Worm (Caenorhabditis elegans) whole organism, L2 larva: ENCODE data around the gene cut-3.

Experiments used
- C34F6.9 ChIP-seq: fragments of 150-350 bp; optimal IDR thresholded peaks from 2 replicates; lab custom pipeline; 2014; ENCODE audit warnings: missing biosample characterization, missing genetic modification characterization
- F13H6.1 ChIP-seq: sonication (generic microtip); optimal IDR thresholded peaks from 2 replicates; lab custom pipeline; 2016; ENCODE audit warnings: missing genetic modification characterization, missing compliant biosample characterization
- R02D3.7 ChIP-seq: fragments of 150-350 bp; optimal IDR thresholded peaks from 2 replicates; lab custom pipeline; 2014; ENCODE audit warnings: missing biosample characterization, missing genetic modification characterization
- Y55F3AM.14 ChIP-seq: fragments of 200-800 bp; sonication (Bioruptor generic); optimal IDR thresholded peaks from 2 replicates; lab custom pipeline; 2018; ENCODE audit warnings: mild to moderate bottlenecking, missing genetic modification characterization, missing compliant biosample characterization
- ZK546.5 ChIP-seq: sonication (generic microtip); optimal IDR thresholded peaks from 2 replicates; lab custom pipeline; 2017; ENCODE audit warnings: missing biosample characterization, missing genetic modification characterization
- aly-2 ChIP-seq: fragments of 150-350 bp; optimal IDR thresholded peaks from 2 replicates; lab custom pipeline; 2014; ENCODE audit warnings: missing biosample characterization, missing genetic modification characterization
- ama-1 ChIP-seq: fragments of 150-350 bp; optimal IDR thresholded peaks from 2 replicates; lab custom pipeline; 2018; ENCODE audit warnings: inconsistent platforms
- blmp-1 ChIP-seq: sonication (generic microtip); optimal IDR thresholded peaks from 2 replicates; lab custom pipeline; 2017; ENCODE audit warnings: missing genetic modification characterization, mild to moderate bottlenecking, missing compliant biosample characterization, antibody characterized with exemption, moderate library complexity; ENCODE audit not compliant: insufficient read depth
- ceh-16 ChIP-seq: fragments of 150-350 bp; optimal IDR thresholded peaks from 2 replicates; lab custom pipeline; 2014; ENCODE audit warnings: missing biosample characterization, missing genetic modification characterization
- ceh-82 ChIP-seq: fragments of 150-350 bp; optimal IDR thresholded peaks from 2 replicates; lab custom pipeline; 2014; ENCODE audit warnings: missing biosample characterization, missing genetic modification characterization
- dmd-4 ChIP-seq: sonication (generic microtip); optimal IDR thresholded peaks from 2 replicates; lab custom pipeline; 2017; ENCODE audit warnings: missing biosample characterization, missing genetic modification characterization
- egl-27 ChIP-seq: sonication (generic microtip); optimal IDR thresholded peaks from 3 replicates; lab custom pipeline; 2017; ENCODE audit warnings: missing biosample characterization, missing genetic modification reagents, missing genetic modification characterization
- elt-1 ChIP-seq: fragments of 150-350 bp; optimal IDR thresholded peaks from 2 replicates; lab custom pipeline; 2014; ENCODE audit warnings: missing biosample characterization, missing genetic modification characterization
- elt-3 ChIP-seq: sonication (generic microtip); optimal IDR thresholded peaks from 2 replicates; lab custom pipeline; 2017; ENCODE audit warnings: missing biosample characterization, missing genetic modification characterization
- fos-1 ChIP-seq: fragments of 150-350 bp; optimal IDR thresholded peaks from 2 replicates; lab custom pipeline; 2014; ENCODE audit warnings: missing biosample characterization, missing genetic modification characterization
- gmeb-1 ChIP-seq: fragments of 150-350 bp; optimal IDR thresholded peaks from 2 replicates; lab custom pipeline; 2014; ENCODE audit warnings: missing biosample characterization, missing genetic modification characterization
- lin-13 ChIP-seq: fragments of 150-350 bp; optimal IDR thresholded peaks from 2 replicates; lab custom pipeline; 2014; ENCODE audit warnings: missing biosample characterization, missing genetic modification reagents, missing genetic modification characterization
- lin-39 ChIP-seq: fragments of 150-350 bp; optimal IDR thresholded peaks from 2 replicates; lab custom pipeline; 2014; ENCODE audit warnings: missing biosample characterization, missing genetic modification reagents, missing genetic modification characterization
- lsy-2 ChIP-seq, 2 experiments: fragments of 150-350 bp in 1 of 2; sonication (generic microtip) in 1 of 2; optimal IDR thresholded peaks; 2 replicates each; lab custom pipeline; 2014 to 2017; ENCODE audit warnings: missing biosample characterization in 2 of 2, missing genetic modification characterization in 2 of 2
- mab-5 ChIP-seq: fragments of 150-350 bp; optimal IDR thresholded peaks from 2 replicates; lab custom pipeline; 2014; ENCODE audit warnings: missing biosample characterization, missing genetic modification characterization
- mbf-1 ChIP-seq: sonication (generic microtip); optimal IDR thresholded peaks from 2 replicates; lab custom pipeline; 2017; ENCODE audit warnings: missing biosample characterization, missing genetic modification characterization
- mdl-1 ChIP-seq, 2 experiments: fragments of 150-350 bp in 1 of 2; sonication (generic microtip) in 1 of 2; optimal IDR thresholded peaks; 2 replicates each; lab custom pipeline; 2017; ENCODE audit warnings: missing biosample characterization in 2 of 2, missing genetic modification characterization in 2 of 2
- nhr-10 ChIP-seq: sonication (generic microtip); optimal IDR thresholded peaks from 2 replicates; lab custom pipeline; 2017; ENCODE audit warnings: missing biosample characterization, missing genetic modification characterization
- nhr-11 ChIP-seq: fragments of 150-350 bp; optimal IDR thresholded peaks from 2 replicates; lab custom pipeline; 2014; ENCODE audit warnings: missing biosample characterization, missing genetic modification characterization
- nhr-12 ChIP-seq: fragments of 150-350 bp; optimal IDR thresholded peaks from 2 replicates; lab custom pipeline; 2014; ENCODE audit warnings: missing biosample characterization, missing genetic modification characterization
- nhr-129 ChIP-seq: fragments of 150-350 bp; optimal IDR thresholded peaks from 2 replicates; lab custom pipeline; 2014; ENCODE audit warnings: missing biosample characterization, missing genetic modification characterization
- nhr-21 ChIP-seq: fragments of 150-350 bp; optimal IDR thresholded peaks from 2 replicates; lab custom pipeline; 2014; ENCODE audit warnings: missing biosample characterization, missing genetic modification characterization
- nhr-23 ChIP-seq: fragments of 150-350 bp; optimal IDR thresholded peaks from 2 replicates; lab custom pipeline; 2014; ENCODE audit warnings: missing biosample characterization, missing genetic modification reagents, missing genetic modification characterization
- nhr-237 ChIP-seq: fragments of 150-350 bp; optimal IDR thresholded peaks from 2 replicates; lab custom pipeline; 2014; ENCODE audit warnings: missing biosample characterization, missing genetic modification characterization
- nhr-25 ChIP-seq: fragments of 150-350 bp; sonication (generic microtip); optimal IDR thresholded peaks from 3 replicates; lab custom pipeline; 2014; ENCODE audit warnings: missing biosample characterization, missing genetic modification characterization
- nhr-6 ChIP-seq: fragments of 150-350 bp; optimal IDR thresholded peaks from 2 replicates; lab custom pipeline; 2014; ENCODE audit warnings: missing biosample characterization, missing genetic modification characterization
- nhr-77 ChIP-seq: fragments of 150-350 bp; optimal IDR thresholded peaks from 2 replicates; lab custom pipeline; 2014; ENCODE audit warnings: missing biosample characterization, missing genetic modification characterization
- peb-1 ChIP-seq: fragments of 150-350 bp; optimal IDR thresholded peaks from 2 replicates; lab custom pipeline; 2014; ENCODE audit warnings: missing biosample characterization, missing genetic modification characterization
- sem-4 ChIP-seq: fragments of 150-350 bp; optimal IDR thresholded peaks from 2 replicates; lab custom pipeline; 2014; ENCODE audit warnings: missing biosample characterization, missing genetic modification reagents, missing genetic modification characterization
- sma-3 ChIP-seq: sonication (generic microtip); optimal IDR thresholded peaks from 2 replicates; lab custom pipeline; 2016; ENCODE audit warnings: missing genetic modification reagents, missing genetic modification characterization, missing compliant biosample characterization
- sma-9 ChIP-seq, 2 experiments: fragments of 150-350 bp in 1 of 2; sonication (generic microtip) in 1 of 2; optimal IDR thresholded peaks; 2 replicates each; lab custom pipeline; 2014 to 2016; ENCODE audit warnings: missing genetic modification characterization in 2 of 2, mild to moderate bottlenecking in 1 of 2, missing biosample characterization in 1 of 2, missing compliant biosample characterization in 1 of 2, missing genetic modification reagents in 1 of 2, moderate library complexity in 1 of 2
- snpc-4 ChIP-seq: fragments of 150-350 bp; optimal IDR thresholded peaks from 2 replicates; lab custom pipeline; 2014; ENCODE audit warnings: missing biosample characterization, missing genetic modification characterization
- unc-39 ChIP-seq: fragments of 150-350 bp; optimal IDR thresholded peaks from 2 replicates; lab custom pipeline; 2014; ENCODE audit warnings: missing biosample characterization, missing genetic modification characterization
- unc-55 ChIP-seq: fragments of 150-350 bp; sonication (generic microtip); optimal IDR thresholded peaks from 3 replicates; lab custom pipeline; 2014; ENCODE audit warnings: missing biosample characterization, missing genetic modification reagents, missing genetic modification characterization
- unc-62 ChIP-seq: fragments of 150-350 bp; optimal IDR thresholded peaks from 2 replicates; lab custom pipeline; 2014; ENCODE audit warnings: missing biosample characterization, missing genetic modification reagents, missing genetic modification characterization
- ztf-1 ChIP-seq: fragments of 200-800 bp; sonication (Bioruptor generic); conservative IDR thresholded peaks from 2 replicates; pipeline ENCODE4 v1.3.6; 2022; ENCODE audit warnings: missing genetic modification characterization, missing compliant biosample characterization
- ztf-11 ChIP-seq: sonication (generic microtip); optimal IDR thresholded peaks from 2 replicates; lab custom pipeline; 2017; ENCODE audit warnings: missing biosample characterization, missing genetic modification characterization
- ztf-4 ChIP-seq: fragments of 150-350 bp; optimal IDR thresholded peaks from 2 replicates; lab custom pipeline; 2014; ENCODE audit warnings: missing biosample characterization, missing genetic modification characterization

cut-3 gene

DNA sequence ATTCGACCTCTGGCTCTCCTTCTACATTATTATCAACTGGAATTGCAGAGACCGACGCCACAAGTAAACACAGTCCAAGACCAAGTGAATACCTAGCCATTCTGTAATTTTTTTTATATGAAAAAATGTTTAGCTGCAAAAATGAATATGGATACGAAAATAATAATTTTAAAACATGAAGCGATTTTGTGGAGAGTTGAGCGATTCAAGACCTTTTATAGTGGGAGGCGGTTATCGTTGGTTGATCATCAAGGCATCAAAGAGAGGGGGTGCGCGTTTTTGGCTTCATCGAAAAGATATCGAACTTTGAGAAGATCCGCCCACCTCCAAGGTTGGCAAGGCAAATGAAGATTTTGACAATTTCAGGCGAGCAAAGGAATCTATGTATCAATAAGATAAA, at the start of gene cut-3:
TSS of gene cut-3 (minus strand) at position 101 of the 400 bp plus-strand sequence.
- TF ChIP-seq egl-27 (no peak), sem-4 (no peak), lin-39 (tag; lab: Kevin White, UChicago) (no peak), ztf-11 (tag; lab: Kevin White, UChicago) (no peak)

DNA sequence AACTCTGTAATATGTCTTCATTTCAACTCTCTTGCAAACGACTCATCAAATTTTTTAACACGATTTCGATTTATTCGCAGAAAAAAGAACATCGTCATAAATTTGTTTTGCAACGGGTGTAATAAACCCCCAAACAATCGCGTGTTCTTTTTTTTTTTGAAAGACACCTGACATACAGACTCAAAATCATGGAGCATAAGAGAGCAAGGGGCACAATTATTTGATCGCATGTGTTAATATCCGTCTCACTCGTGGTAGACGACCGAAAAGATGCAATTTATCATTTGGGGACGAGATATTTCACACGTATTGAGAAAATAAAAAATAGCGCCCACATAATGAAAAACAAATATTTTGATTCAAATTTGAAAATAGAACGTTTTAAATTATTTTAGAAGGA, 49.6 kb upstream of the cut-3 start:
- TF ChIP-seq nhr-25 (tag; lab: Kevin White, UChicago) (no peak), fos-1 (tag; lab: Kevin White, UChicago) (no peak), elt-3 (no peak), sma-3 (no peak), nhr-129 (tag; lab: Kevin White, UChicago) (peak; percentile 20), ztf-1 (GFP tag; lab: Robert Waterston, UW) (no peak), F13H6.1 (tag; lab: Kevin White, UChicago) (no peak), unc-55 (GFP tag; lab: Kevin White, UChicago) (no peak), peb-1 (tag; lab: Kevin White, UChicago) (no peak), nhr-237 (no peak), lsy-2 (tag; optimal IDR thresholded peaks at IDR 0.05; lab: Kevin White, UChicago) (peak in 1 of 2 experiments; percentile 0), nhr-6 (tag; lab: Kevin White, UChicago) (no peak), dmd-4 (tag; lab: Kevin White, UChicago) (no peak), mab-5 (tag; lab: Kevin White, UChicago) (no peak), unc-39 (tag; lab: Kevin White, UChicago) (no peak), gmeb-1 (tag; lab: Kevin White, UChicago) (no peak), sma-9 (GFP tag; optimal IDR thresholded peaks at IDR 0.05; lab: Kevin White, UChicago) (peak; percentile 17), sma-9 (tag; optimal IDR thresholded peaks at IDR 0.05; lab: Kevin White, UChicago) (no peak)

DNA sequence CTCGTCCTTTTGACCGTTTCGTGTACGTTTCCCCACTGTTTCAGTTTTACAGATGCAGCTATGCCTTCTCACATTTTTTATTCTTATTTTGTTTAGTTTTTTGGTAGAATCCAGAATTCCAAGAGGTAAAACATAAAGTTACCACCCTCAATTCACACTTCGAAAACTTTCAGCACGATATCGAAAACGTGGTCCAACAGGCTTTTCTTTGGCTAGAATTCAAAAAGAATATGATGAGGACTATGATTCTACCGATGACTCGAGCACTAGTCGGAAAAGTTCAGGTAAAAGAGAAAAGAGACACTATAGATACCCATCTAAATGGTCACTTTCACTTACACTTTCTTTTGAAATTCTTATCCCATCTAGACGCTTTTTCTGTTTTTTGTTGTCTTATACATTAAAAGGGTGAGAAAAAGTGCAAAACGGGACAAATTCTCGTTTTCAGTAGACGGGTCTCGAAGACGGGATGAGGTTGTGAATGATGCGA, 47.6 kb upstream of the cut-3 start, which contains the start of gene M05D6.9:
TSS of gene M05D6.9 (plus strand) at position 51 of the 490 bp plus-strand sequence.
- no peak for TF ChIP-seq ceh-82 (tag; lab: Kevin White, UChicago)
- TF ChIP-seq blmp-1 (tag; lab: Kevin White, UChicago): peak; percentile 75

DNA sequence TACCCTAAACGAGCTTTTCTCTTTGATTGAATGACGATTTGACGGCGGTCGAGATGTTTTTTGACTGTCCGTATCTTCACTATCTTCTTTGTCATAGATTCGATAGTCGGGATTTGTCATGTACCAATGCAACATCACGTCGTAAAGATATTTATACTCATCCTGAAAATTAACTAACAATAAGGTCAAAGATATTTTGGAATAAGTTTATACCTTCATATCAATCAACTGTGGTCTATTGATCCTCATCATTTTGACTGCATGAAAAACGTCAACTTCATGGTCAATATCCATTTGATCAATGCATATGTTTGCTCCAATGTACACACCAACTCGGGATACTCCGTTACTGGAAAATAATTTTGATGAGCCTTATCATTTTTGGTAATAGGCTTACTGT, 41.5 kb upstream of the cut-3 start:
- TF ChIP-seq mbf-1 (tag; lab: Kevin White, UChicago) (no peak), sma-3 (no peak), ztf-1 (GFP tag; lab: Robert Waterston, UW) (no peak), nhr-129 (tag; lab: Kevin White, UChicago) (no peak)

DNA sequence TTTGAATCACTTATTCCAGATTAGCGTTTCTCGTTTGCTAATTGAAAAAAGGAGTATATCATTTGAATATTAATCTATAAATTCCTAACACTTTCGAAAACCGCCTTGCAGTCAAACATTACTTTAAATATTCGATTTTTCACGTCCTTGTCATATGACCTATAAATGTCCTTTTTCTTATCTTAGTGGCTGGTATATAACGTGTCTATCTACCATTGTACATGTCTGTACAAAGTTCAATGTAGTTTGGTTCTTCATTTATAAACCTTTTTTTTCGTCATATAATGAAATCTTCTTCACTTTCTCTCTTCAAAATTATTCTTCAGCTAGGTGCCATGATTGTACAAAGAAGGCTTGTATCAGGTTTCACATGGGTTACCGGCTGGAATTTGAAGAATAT, 39.0 kb upstream of the cut-3 start, which contains the start of gene gbh-2:
TSS of gene gbh-2 (plus strand) at position 277 of the 400 bp plus-strand sequence.
- TF ChIP-seq nhr-11 (tag; lab: Kevin White, UChicago): no peak
- no peak for TF ChIP-seq C34F6.9 (tag; lab: Kevin White, UChicago)
- TF ChIP-seq aly-2 (tag; lab: Kevin White, UChicago): no peak
- TF ChIP-seq lin-13 (GFP tag; lab: Kevin White, UChicago): no peak
- peak; percentile 80 for TF ChIP-seq nhr-21 (tag; lab: Kevin White, UChicago)
- no peak for TF ChIP-seq nhr-23 (tag; lab: Kevin White, UChicago)
- TF ChIP-seq nhr-237: no peak
- TF ChIP-seq ZK546.5 (tag; lab: Kevin White, UChicago): no peak
- TF ChIP-seq ama-1 (lab: Kevin White, UChicago): no peak
- TF ChIP-seq ztf-4 (tag; lab: Kevin White, UChicago): no peak
- TF ChIP-seq nhr-129 (tag; lab: Kevin White, UChicago): peak; percentile 93
- TF ChIP-seq elt-1 (tag; lab: Kevin White, UChicago): no peak
- TF ChIP-seq unc-62: no peak
- TF ChIP-seq lsy-2 (tag; optimal IDR thresholded peaks at IDR 0.05; lab: Kevin White, UChicago): peak in 1 of 2 experiments; percentile 3
- peak; percentile 73 for TF ChIP-seq fos-1 (tag; lab: Kevin White, UChicago)
- TF ChIP-seq R02D3.7 (tag; lab: Kevin White, UChicago): no peak
- TF ChIP-seq egl-27: no peak
- TF ChIP-seq Y55F3AM.14 (GFP tag; lab: Kevin White, UChicago): no peak
- no peak for TF ChIP-seq snpc-4 (tag; lab: Kevin White, UChicago)
- TF ChIP-seq blmp-1 (tag; lab: Kevin White, UChicago): peak; percentile 57
- no peak for TF ChIP-seq unc-55 (GFP tag; lab: Kevin White, UChicago)
- TF ChIP-seq sem-4: no peak
- no peak for TF ChIP-seq mdl-1 (tag; optimal IDR thresholded peaks at IDR 0.05; lab: Kevin White, UChicago)
- peak; percentile 64 for TF ChIP-seq sma-3
- no peak for TF ChIP-seq nhr-77
- no peak for TF ChIP-seq mbf-1 (tag; lab: Kevin White, UChicago)
- no peak for TF ChIP-seq elt-3
- no peak for TF ChIP-seq dmd-4 (tag; lab: Kevin White, UChicago)
- TF ChIP-seq F13H6.1 (tag; lab: Kevin White, UChicago): peak; percentile 19
- no peak for TF ChIP-seq ztf-1 (GFP tag; lab: Robert Waterston, UW)
- TF ChIP-seq nhr-6 (tag; lab: Kevin White, UChicago): peak; percentile 24
- no peak for TF ChIP-seq ceh-82 (tag; lab: Kevin White, UChicago)
- TF ChIP-seq ceh-16 (tag; lab: Kevin White, UChicago): no peak
- TF ChIP-seq nhr-10 (tag; lab: Kevin White, UChicago): no peak
- TF ChIP-seq lin-39 (tag; lab: Kevin White, UChicago): no peak
- TF ChIP-seq nhr-12 (tag; lab: Kevin White, UChicago): no peak
